Fruit fly (Drosophila melanogaster) whole organism, adult: ENCODE results near the gene ocn.

ENCODE experiments used
- CG5204 ChIP-seq: fragments of 200-800 bp; sonication (Bioruptor generic); optimal IDR thresholded peaks from 2 replicates; lab custom pipeline; 2016; ENCODE audit warnings: missing biosample characterization, missing genetic modification characterization
- CG7045 ChIP-seq: fragments of 200-800 bp; sonication (Bioruptor generic); optimal IDR thresholded peaks from 2 replicates; lab custom pipeline; 2017; ENCODE audit warnings: missing biosample characterization, mild to moderate bottlenecking, missing genetic modification characterization
- Mnt ChIP-seq: fragments of 200-800 bp; sonication (Bioruptor generic); optimal IDR thresholded peaks from 2 replicates; lab custom pipeline; 2016; ENCODE audit warnings: missing biosample characterization, mild to moderate bottlenecking, missing genetic modification characterization
- cnc ChIP-seq, 2 experiments: fragments of >200 bp; optimal IDR thresholded peaks; 2 replicates each; lab custom pipeline; 2017
- kay ChIP-seq: fragments of 200-800 bp; sonication (Bioruptor generic); peaks from one replicate; lab custom pipeline; 2016; ENCODE audit warnings: missing biosample characterization, missing genetic modification characterization, borderline replicate concordance

DNA sequence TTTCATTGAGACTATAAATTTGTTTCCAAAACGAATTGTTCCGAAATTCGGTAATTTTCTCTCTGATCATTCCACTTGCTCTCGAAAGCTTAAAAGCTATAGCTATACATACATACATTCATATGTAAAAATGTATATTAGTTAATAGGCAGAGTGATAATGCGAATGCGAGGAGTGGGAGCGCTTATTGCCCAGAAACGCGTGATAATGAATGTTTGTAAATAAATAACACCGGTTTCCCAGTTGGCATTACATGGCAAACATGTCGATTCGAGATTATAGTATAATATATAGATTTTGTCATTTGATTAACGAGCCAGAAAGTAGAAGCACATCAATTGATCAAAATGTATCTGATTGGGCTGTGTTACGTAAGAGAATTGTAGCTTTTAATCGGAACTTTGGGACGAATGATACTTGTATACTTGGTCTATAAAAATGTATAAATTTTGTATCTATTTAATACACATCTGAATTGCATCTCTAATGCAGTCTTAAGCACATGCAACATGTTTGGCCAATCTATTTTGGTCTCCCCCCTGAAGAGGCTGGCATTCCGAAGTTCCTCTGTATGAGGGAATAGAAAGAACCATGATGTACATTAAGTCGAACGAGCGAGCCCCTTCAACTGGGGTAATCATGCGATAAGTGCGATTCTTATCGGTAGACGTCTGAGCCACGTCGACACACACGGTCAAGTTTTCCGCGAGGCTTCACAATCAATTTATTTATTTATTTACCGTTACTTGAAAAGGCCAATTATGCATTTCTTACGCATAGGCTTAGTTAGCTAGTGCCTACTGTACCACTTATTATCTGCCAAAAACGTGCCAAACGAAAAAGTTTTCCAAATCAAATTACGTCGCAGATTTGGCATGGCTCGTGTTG lies 24.7 kb downstream of the ocn start:
- TF ChIP-seq kay (GFP tag; lab: Kevin White, UChicago) (no peak), cnc (optimal IDR thresholded peaks at IDR 0.05; lab: Kevin White, UChicago) (no peak), CG7045 (GFP tag; lab: Kevin White, UChicago) (peak; percentile 16), Mnt (peak; percentile 35), CG5204 (GFP tag; lab: Kevin White, UChicago) (no peak)
